Worm (Caenorhabditis elegans) whole organism, L4 larva: ENCODE results near the gene C25H3.14.

Source experiments
- D1046.2 ChIP-seq: fragments of 200-800 bp; sonication (Bioruptor generic); IDR thresholded peaks from 2 replicates; pipeline ENCODE4 v1.3.6; 2022; ENCODE audit warnings: missing genetic modification characterization, missing compliant biosample characterization
- F10B5.3 ChIP-seq: sonication (generic microtip); optimal IDR thresholded peaks from 2 replicates; lab custom pipeline; 2016; ENCODE audit warnings: mild to moderate bottlenecking, missing genetic modification characterization, missing compliant biosample characterization
- F37D6.2 ChIP-seq: sonication (generic microtip); optimal IDR thresholded peaks from 2 replicates; lab custom pipeline; 2016; ENCODE audit warnings: mild to moderate bottlenecking, missing genetic modification characterization, missing compliant biosample characterization
- F44E2.7 ChIP-seq: fragments of 200-800 bp; sonication (Bioruptor generic); IDR thresholded peaks from 2 replicates; pipeline ENCODE4 v2.1.2; 2022; ENCODE audit warnings: missing genetic modification characterization, missing compliant biosample characterization
- R02D3.7 ChIP-seq: fragments of 150-350 bp; sonication (generic microtip); optimal IDR thresholded peaks from 3 replicates; lab custom pipeline; 2014; ENCODE audit warnings: missing biosample characterization, missing genetic modification characterization
- T20F7.1 ChIP-seq: fragments of 200-800 bp; sonication (Bioruptor generic); optimal IDR thresholded peaks from 2 replicates; lab custom pipeline; 2018; ENCODE audit warnings: mild to moderate bottlenecking, missing genetic modification characterization, missing compliant biosample characterization
- Y48G9A.11 ChIP-seq: fragments of 200-800 bp; sonication (Bioruptor generic); IDR thresholded peaks from 2 replicates; pipeline ENCODE4 v1.3.6; 2022; ENCODE audit warnings: missing genetic modification reagents, missing genetic modification characterization, missing compliant biosample characterization
- Y75B8A.6 ChIP-seq: fragments of 200-800 bp; sonication (Bioruptor generic); IDR thresholded peaks from 2 replicates; pipeline ENCODE4 v1.3.6; 2022; ENCODE audit warnings: missing genetic modification reagents, missing genetic modification characterization, missing compliant biosample characterization
- ZK546.5 ChIP-seq, 2 experiments: sonication (generic microtip); optimal IDR thresholded peaks; 2 replicates each; lab custom pipeline; 2017; ENCODE audit warnings: missing biosample characterization in 2 of 2, missing genetic modification characterization in 2 of 2
- aha-1 ChIP-seq: fragments of 150-350 bp; peaks from one replicate; lab custom pipeline; 2014; ENCODE audit warnings: missing biosample characterization, missing genetic modification characterization
- ama-1 ChIP-seq: fragments of 150-350 bp; optimal IDR thresholded peaks from 2 replicates; lab custom pipeline; 2014; ENCODE audit warnings: inconsistent platforms, mixed read lengths
- arid-1 ChIP-seq: fragments of 200-800 bp; sonication (Bioruptor generic); conservative IDR thresholded peaks from 2 replicates; pipeline ENCODE4 v1.3.6; 2022; ENCODE audit warnings: missing genetic modification reagents, missing genetic modification characterization, missing compliant biosample characterization
- ceh-28 ChIP-seq: fragments of 150-350 bp; optimal IDR thresholded peaks from 2 replicates; lab custom pipeline; 2014; ENCODE audit warnings: missing biosample characterization, missing genetic modification reagents, missing genetic modification characterization
- ces-1 ChIP-seq: fragments of 150-350 bp; sonication (generic microtip); optimal IDR thresholded peaks from 4 replicates; lab custom pipeline; 2014; ENCODE audit warnings: missing biosample characterization, missing genetic modification reagents, missing genetic modification characterization
- cey-2 ChIP-seq: sonication (generic microtip); optimal IDR thresholded peaks from 3 replicates; lab custom pipeline; 2017; ENCODE audit warnings: missing genetic modification characterization, mild to moderate bottlenecking, missing compliant biosample characterization, antibody characterized with exemption, borderline replicate concordance; ENCODE audit not compliant: insufficient read depth
- daf-16 ChIP-seq, 3 experiments: sonication (generic microtip); optimal IDR thresholded peaks; 2 replicates each; lab custom pipeline; 2016 to 2017; ENCODE audit warnings: missing genetic modification characterization in 3 of 3, missing genetic modification reagents in 3 of 3, mild to moderate bottlenecking in 2 of 3, missing compliant biosample characterization in 2 of 3, missing biosample characterization in 1 of 3, moderate library complexity in 1 of 3
- daf-8 ChIP-seq: fragments of 200-800 bp; sonication (Bioruptor generic); IDR thresholded peaks from 2 replicates; pipeline ENCODE4 v1.3.6; 2022; ENCODE audit warnings: missing genetic modification characterization, missing compliant biosample characterization
- dpl-1 ChIP-seq: fragments of 150-350 bp; optimal IDR thresholded peaks from 2 replicates; lab custom pipeline; 2014; ENCODE audit warnings: missing biosample characterization, missing genetic modification reagents, missing genetic modification characterization
- duxl-1 ChIP-seq: sonication (generic microtip); optimal IDR thresholded peaks from 2 replicates; lab custom pipeline; 2016; ENCODE audit warnings: mild to moderate bottlenecking, missing genetic modification characterization, moderate library complexity, missing compliant biosample characterization; ENCODE audit not compliant: poor library complexity
- egl-27 ChIP-seq: sonication (generic microtip); optimal IDR thresholded peaks from 3 replicates; lab custom pipeline; 2017; ENCODE audit warnings: missing biosample characterization, missing genetic modification reagents, missing genetic modification characterization
- fkh-10 ChIP-seq: fragments of 150-350 bp; optimal IDR thresholded peaks from 2 replicates; lab custom pipeline; 2014; ENCODE audit warnings: missing biosample characterization, missing genetic modification reagents, missing genetic modification characterization
- fos-1 ChIP-seq: fragments of 150-350 bp; optimal IDR thresholded peaks from 2 replicates; lab custom pipeline; 2014; ENCODE audit warnings: missing biosample characterization, missing genetic modification characterization
- hlh-11 ChIP-seq: fragments of 200-800 bp; sonication (Bioruptor generic); optimal IDR thresholded peaks from 2 replicates; lab custom pipeline; 2018; ENCODE audit warnings: mild to moderate bottlenecking, missing genetic modification characterization, missing compliant biosample characterization
- hlh-30 ChIP-seq: sonication (generic microtip); optimal IDR thresholded peaks from 2 replicates; lab custom pipeline; 2017; ENCODE audit warnings: antibody characterized with exemption, mild to moderate bottlenecking, missing genetic modification characterization, missing compliant biosample characterization; ENCODE audit not compliant: insufficient read depth
- jun-1 ChIP-seq: fragments of 150-350 bp; optimal IDR thresholded peaks from 2 replicates; lab custom pipeline; 2014; ENCODE audit warnings: missing biosample characterization, missing genetic modification reagents, missing genetic modification characterization
- lin-15B ChIP-seq: fragments of 150-350 bp; sonication (generic microtip); optimal IDR thresholded peaks from 3 replicates; lab custom pipeline; 2014; ENCODE audit warnings: missing biosample characterization, missing genetic modification characterization
- lin-39 ChIP-seq: fragments of 150-350 bp; optimal IDR thresholded peaks from 2 replicates; lab custom pipeline; 2014; ENCODE audit warnings: missing biosample characterization, missing genetic modification reagents, missing genetic modification characterization
- lir-3 ChIP-seq: sonication (generic microtip); optimal IDR thresholded peaks from 2 replicates; lab custom pipeline; 2016; ENCODE audit warnings: mild to moderate bottlenecking, missing genetic modification characterization, missing compliant biosample characterization
- madf-5 ChIP-seq, 2 experiments: fragments of 200-800 bp; sonication (Bioruptor generic); IDR thresholded peaks; 2 replicates each; pipeline ENCODE4 v1.3.6; 2022; ENCODE audit warnings: missing compliant biosample characterization in 2 of 2, missing genetic modification characterization in 2 of 2
- mdl-1 ChIP-seq, 2 experiments: fragments of 150-350 bp in 1 of 2; sonication (generic microtip) in 1 of 2; optimal IDR thresholded peaks; 2 replicates each; lab custom pipeline; 2014 to 2017; ENCODE audit warnings: missing biosample characterization in 2 of 2, missing genetic modification characterization in 2 of 2
- mep-1 ChIP-seq: fragments of 150-350 bp; sonication (generic microtip); optimal IDR thresholded peaks from 3 replicates; lab custom pipeline; 2014; ENCODE audit warnings: missing biosample characterization, missing genetic modification characterization
- mes-2 ChIP-seq: sonication (generic microtip); optimal IDR thresholded peaks from 2 replicates; lab custom pipeline; 2016; ENCODE audit warnings: missing genotype, mild to moderate bottlenecking, missing genetic modification characterization, missing compliant biosample characterization; ENCODE audit not compliant: poor library complexity, severe bottlenecking
- mxl-3 ChIP-seq: fragments of 200-800 bp; sonication (Bioruptor generic); optimal IDR thresholded peaks from 2 replicates; lab custom pipeline; 2018; ENCODE audit warnings: mild to moderate bottlenecking, missing genetic modification characterization, missing compliant biosample characterization
- nhr-102 ChIP-seq: sonication (generic microtip); optimal IDR thresholded peaks from 2 replicates; lab custom pipeline; 2016; ENCODE audit warnings: mild to moderate bottlenecking, missing genetic modification characterization, moderate library complexity, missing compliant biosample characterization
- nhr-111 ChIP-seq: fragments of 200-800 bp; sonication (Bioruptor generic); optimal IDR thresholded peaks from 2 replicates; lab custom pipeline; 2018; ENCODE audit warnings: mild to moderate bottlenecking, missing genetic modification characterization, missing compliant biosample characterization
- nhr-25 ChIP-seq: sonication (generic microtip); optimal IDR thresholded peaks from 2 replicates; lab custom pipeline; 2017; ENCODE audit warnings: missing genetic modification characterization, mild to moderate bottlenecking, missing compliant biosample characterization, antibody characterized with exemption, moderate library complexity, borderline replicate concordance; ENCODE audit not compliant: insufficient read depth
- nhr-6 ChIP-seq: fragments of 150-350 bp; optimal IDR thresholded peaks from 2 replicates; lab custom pipeline; 2014; ENCODE audit warnings: missing biosample characterization, missing genetic modification characterization
- rbr-2 ChIP-seq: sonication (generic microtip); optimal IDR thresholded peaks from 2 replicates; lab custom pipeline; 2016; ENCODE audit warnings: missing genotype, missing genetic modification characterization, missing compliant biosample characterization
- saeg-2 ChIP-seq: fragments of 200-800 bp; sonication (Bioruptor generic); IDR thresholded peaks from 2 replicates; pipeline ENCODE4 v1.3.6; 2022; ENCODE audit warnings: missing genetic modification reagents, missing genetic modification characterization, missing compliant biosample characterization
- skn-1 ChIP-seq: fragments of 150-350 bp; optimal IDR thresholded peaks from 2 replicates; lab custom pipeline; 2014; ENCODE audit warnings: missing biosample characterization, missing genetic modification characterization
- snpc-1.2 ChIP-seq: fragments of 200-800 bp; sonication (Bioruptor generic); IDR thresholded peaks from 2 replicates; pipeline ENCODE4 v1.3.6; 2022; ENCODE audit warnings: missing genetic modification reagents, missing genetic modification characterization, missing compliant biosample characterization
- spr-1 ChIP-seq: sonication (generic microtip); optimal IDR thresholded peaks from 2 replicates; lab custom pipeline; 2016; ENCODE audit warnings: mild to moderate bottlenecking, missing genetic modification characterization, missing compliant biosample characterization
- spr-3 ChIP-seq: fragments of 200-800 bp; sonication (Bioruptor generic); optimal IDR thresholded peaks from 2 replicates; lab custom pipeline; 2018; ENCODE audit warnings: mild to moderate bottlenecking, missing genetic modification characterization, missing compliant biosample characterization
- tag-97 ChIP-seq: fragments of 200-800 bp; sonication (Bioruptor generic); IDR thresholded peaks from 2 replicates; pipeline ENCODE4 v1.3.6; 2022; ENCODE audit warnings: missing genetic modification characterization, missing compliant biosample characterization
- tra-1 ChIP-seq: fragments of 200-800 bp; sonication (Bioruptor generic); IDR thresholded peaks from 2 replicates; pipeline ENCODE4 v1.3.6; 2022; ENCODE audit warnings: missing genetic modification reagents, missing genetic modification characterization, missing compliant biosample characterization
- unc-130 ChIP-seq: sonication (generic microtip); optimal IDR thresholded peaks from 2 replicates; lab custom pipeline; 2016; ENCODE audit warnings: missing genetic modification reagents, missing genetic modification characterization, missing compliant biosample characterization
- unc-39 ChIP-seq: sonication (generic microtip); optimal IDR thresholded peaks from 2 replicates; lab custom pipeline; 2017; ENCODE audit warnings: missing biosample characterization, missing genetic modification characterization
- zag-1 ChIP-seq: fragments of 150-350 bp; optimal IDR thresholded peaks from 2 replicates; lab custom pipeline; 2014; ENCODE audit warnings: missing biosample characterization, missing genetic modification characterization
- zfp-3 ChIP-seq: fragments of 200-800 bp; sonication (Bioruptor generic); conservative IDR thresholded peaks from 2 replicates; pipeline ENCODE4 v1.3.6; 2022; ENCODE audit warnings: missing genetic modification reagents, missing genetic modification characterization, missing compliant biosample characterization
- zip-2 ChIP-seq: fragments of 150-350 bp; optimal IDR thresholded peaks from 2 replicates; lab custom pipeline; 2014; ENCODE audit warnings: missing biosample characterization, missing genetic modification characterization

C25H3.14 gene

ce11 chrII:5661735-5662177, 33.1 kb upstream of the C25H3.14 start (continued):
- TF ChIP-seq F44E2.7 (GFP tag; lab: Robert Waterston, UW), result peak; percentile 94
- TF ChIP-seq daf-16 (GFP tag; optimal IDR thresholded peaks at IDR 0.05; lab: Kevin White, UChicago), result peak; percentile 43 to 46
- TF ChIP-seq daf-16 (tag; optimal IDR thresholded peaks at IDR 0.05; lab: Kevin White, UChicago), result peak; percentile 72
- peak; percentile 37 for TF ChIP-seq dpl-1 (GFP tag; lab: Kevin White, UChicago)
- peak; percentile 44 for TF ChIP-seq zag-1 (tag; lab: Kevin White, UChicago)
- peak; percentile 17 for TF ChIP-seq F10B5.3 (tag; lab: Kevin White, UChicago)
- TF ChIP-seq mdl-1 (tag; optimal IDR thresholded peaks at IDR 0.05; lab: Kevin White, UChicago), result peak; percentile 85 to 87
- TF ChIP-seq nhr-6, result peak; percentile 40
- TF ChIP-seq lin-15B (tag; lab: Kevin White, UChicago), result no peak
- peak; percentile 95 to 98 for TF ChIP-seq madf-5 (GFP tag; IDR thresholded peaks at IDR 0.05; lab: Robert Waterston, UW)
- TF ChIP-seq daf-8, result peak; percentile 83; the same call in 1 of the 2 replicates
- peak; percentile 76 for TF ChIP-seq unc-130
- no peak for TF ChIP-seq fos-1 (tag; lab: Kevin White, UChicago)
- peak; percentile 88 for TF ChIP-seq mxl-3
- peak; percentile 99 for TF ChIP-seq aha-1 (tag; lab: Kevin White, UChicago)
- TF ChIP-seq cey-2 (tag; lab: Kevin White, UChicago), result no peak
- TF ChIP-seq hlh-30 (tag; lab: Kevin White, UChicago), result peak; percentile 89
- TF ChIP-seq D1046.2 (GFP tag; lab: Robert Waterston, UW), result peak; percentile 94
- TF ChIP-seq lin-39 (tag; lab: Kevin White, UChicago), result no peak
- TF ChIP-seq F37D6.2 (tag; lab: Kevin White, UChicago), result peak; percentile 91
- peak; percentile 33 for TF ChIP-seq jun-1
- peak; percentile 90 for TF ChIP-seq tag-97 (GFP tag; lab: Robert Waterston, UW)
- no peak for TF ChIP-seq ZK546.5 (tag; optimal IDR thresholded peaks at IDR 0.05; lab: Kevin White, UChicago)
- TF ChIP-seq hlh-11 (tag; lab: Kevin White, UChicago), result peak; percentile 87
- peak; percentile 76 for TF ChIP-seq ceh-28 (tag; lab: Kevin White, UChicago)
- TF ChIP-seq T20F7.1, result peak; percentile 82
- peak; percentile 85 for TF ChIP-seq fkh-10 (GFP tag; lab: Kevin White, UChicago)
- peak; percentile 94 for TF ChIP-seq spr-3 (GFP tag; lab: Kevin White, UChicago)
- TF ChIP-seq ces-1, result no peak
- TF ChIP-seq egl-27, result peak; percentile 78
- TF ChIP-seq tra-1 (GFP tag; lab: Robert Waterston, UW), result peak; percentile 97
- peak; percentile 99 for TF ChIP-seq nhr-111 (GFP tag; lab: Kevin White, UChicago)
- peak; percentile 2 for TF ChIP-seq nhr-25
- peak; percentile 86 for TF ChIP-seq mes-2 (tag; lab: Kevin White, UChicago)
- TF ChIP-seq arid-1 (GFP tag; lab: Robert Waterston, UW), result peak; percentile 97
- TF ChIP-seq skn-1, result peak; percentile 62
- TF ChIP-seq saeg-2 (GFP tag; lab: Robert Waterston, UW), result peak; percentile 95
- TF ChIP-seq R02D3.7 (tag; lab: Kevin White, UChicago), result no peak
- peak; percentile 69 for TF ChIP-seq duxl-1
- peak; percentile 70 for TF ChIP-seq nhr-102 (tag; lab: Kevin White, UChicago)
- TF ChIP-seq lir-3 (tag; lab: Kevin White, UChicago), result peak; percentile 72
- peak; percentile 90 for TF ChIP-seq mep-1 (tag; lab: Kevin White, UChicago)
- TF ChIP-seq unc-39 (tag; lab: Kevin White, UChicago), result no peak
- peak; percentile 95 for TF ChIP-seq Y48G9A.11 (GFP tag; lab: Robert Waterston, UW)
- TF ChIP-seq zip-2 (tag; lab: Kevin White, UChicago), result no peak
- TF ChIP-seq ama-1 (lab: Kevin White, UChicago), result peak; percentile 100
- TF ChIP-seq spr-1 (tag; lab: Kevin White, UChicago), result peak; percentile 91
- peak; percentile 94 for TF ChIP-seq snpc-1.2
- TF ChIP-seq zfp-3, result peak; percentile 98
- TF ChIP-seq Y75B8A.6, result peak; percentile 98
- peak; percentile 96 for TF ChIP-seq rbr-2 (tag; lab: Kevin White, UChicago)
